Fruit fly (Drosophila melanogaster) whole organism, embryonic: ENCODE data around the gene CG15930.

ENCODE experiments used
- B-H1 ChIP-seq: fragments of 200-800 bp; sonication (Bioruptor generic); IDR thresholded peaks from 3 replicates; pipeline ENCODE4 v1.3.6; 2022; ENCODE audit warnings: missing biosample characterization, missing genetic modification characterization
- B-H2 ChIP-seq: fragments of 200-800 bp; sonication (Bioruptor generic); optimal IDR thresholded peaks from 2 replicates; lab custom pipeline; 2018; ENCODE audit warnings: missing biosample characterization, mild to moderate bottlenecking, missing genetic modification characterization
- Blimp-1 ChIP-seq: fragments of 200-800 bp; sonication (Bioruptor generic); optimal IDR thresholded peaks from 3 replicates; lab custom pipeline; 2018; ENCODE audit warnings: missing biosample characterization, missing genetic modification characterization, mild to moderate bottlenecking, moderate library complexity, missing genetic modification reagents
- Bteb2 ChIP-seq: fragments of 200-800 bp; sonication (Bioruptor generic); optimal IDR thresholded peaks from 2 replicates; lab custom pipeline; 2016; ENCODE audit warnings: missing biosample characterization, missing genetic modification characterization
- CG10209 ChIP-seq: fragments of 200-800 bp; sonication (Bioruptor generic); optimal IDR thresholded peaks from 3 replicates; lab custom pipeline; 2017; ENCODE audit warnings: missing biosample characterization, mild to moderate bottlenecking, missing genetic modification characterization, missing genetic modification reagents
- CG10267 ChIP-seq: fragments of 200-800 bp; sonication (Bioruptor generic); optimal IDR thresholded peaks from 2 replicates; lab custom pipeline; 2018; ENCODE audit warnings: missing biosample characterization, mild to moderate bottlenecking, missing genetic modification characterization, moderate library complexity
- CG10462 ChIP-seq: fragments of 200-800 bp; sonication (Bioruptor generic); optimal IDR thresholded peaks from 2 replicates; lab custom pipeline; 2016; ENCODE audit warnings: missing biosample characterization, missing genetic modification characterization
- CG10654 ChIP-seq: fragments of 200-800 bp; sonication (Bioruptor generic); optimal IDR thresholded peaks from 2 replicates; lab custom pipeline; 2016; ENCODE audit warnings: missing biosample characterization, missing genetic modification characterization
- CG10979 ChIP-seq: fragments of 200-800 bp; sonication (Bioruptor generic); optimal IDR thresholded peaks from 2 replicates; lab custom pipeline; 2018; ENCODE audit warnings: missing biosample characterization, mild to moderate bottlenecking, missing genetic modification characterization, moderate library complexity
- CG1233 ChIP-seq: fragments of 200-800 bp; sonication (Bioruptor generic); optimal IDR thresholded peaks from 4 replicates; lab custom pipeline; 2018; ENCODE audit warnings: missing biosample characterization, mild to moderate bottlenecking, missing genetic modification characterization
- CG14965 ChIP-seq: fragments of 200-800 bp; sonication (Bioruptor generic); optimal IDR thresholded peaks from 2 replicates; lab custom pipeline; 2016; ENCODE audit warnings: missing biosample characterization, missing genetic modification characterization, borderline replicate concordance
- CG1529 ChIP-seq: fragments of 200-800 bp; sonication (Bioruptor generic); optimal IDR thresholded peaks from 3 replicates; lab custom pipeline; 2018; ENCODE audit warnings: missing biosample characterization, missing genetic modification characterization
- CG42726 ChIP-seq: fragments of 200-800 bp; sonication (Bioruptor generic); IDR thresholded peaks from 2 replicates; pipeline ENCODE4 v1.3.6; 2022; ENCODE audit warnings: missing biosample characterization, missing genetic modification characterization; ENCODE audit not compliant: partially characterized antibody
- CG5180 ChIP-seq: fragments of 200-800 bp; sonication (Bioruptor generic); optimal IDR thresholded peaks from 3 replicates; lab custom pipeline; 2017; ENCODE audit warnings: missing biosample characterization, missing genetic modification characterization, mild to moderate bottlenecking, moderate library complexity, missing genetic modification reagents
- CG6254 ChIP-seq: fragments of 200-800 bp; sonication (Bioruptor generic); optimal IDR thresholded peaks from 3 replicates; lab custom pipeline; 2017; ENCODE audit warnings: mild to moderate bottlenecking, missing biosample characterization, missing genetic modification reagents, missing genetic modification characterization
- CG7372 ChIP-seq: fragments of 200-800 bp; sonication (Bioruptor generic); IDR thresholded peaks from 2 replicates; pipeline ENCODE4 v1.3.6; 2022; ENCODE audit warnings: missing biosample characterization, missing genetic modification characterization
- CG7839 ChIP-seq: fragments of 200-800 bp; sonication (Bioruptor generic); optimal IDR thresholded peaks from 3 replicates; lab custom pipeline; 2018; ENCODE audit warnings: missing biosample characterization, mild to moderate bottlenecking, missing genetic modification characterization, moderate library complexity
- CTCF ChIP-seq: fragments of 200-800 bp; sonication (Bioruptor generic); optimal IDR thresholded peaks from 2 replicates; lab custom pipeline; 2017; ENCODE audit warnings: missing biosample characterization, mild to moderate bottlenecking, missing genetic modification characterization, moderate library complexity
- CrebB ChIP-seq: fragments of 200-800 bp; sonication (Bioruptor generic); optimal IDR thresholded peaks from 3 replicates; lab custom pipeline; 2018; ENCODE audit warnings: missing biosample characterization, mild to moderate bottlenecking, missing genetic modification characterization
- Deaf1 ChIP-seq: fragments of 200-800 bp; optimal IDR thresholded peaks from 3 replicates; lab custom pipeline; 2019; ENCODE audit warnings: missing biosample characterization, mild to moderate bottlenecking, missing genetic modification characterization, moderate library complexity
- Ets65A ChIP-seq: fragments of 200-800 bp; sonication (Bioruptor generic); peaks from one replicate; lab custom pipeline; 2016; ENCODE audit warnings: missing biosample characterization, missing genetic modification characterization
- Fer1 ChIP-seq: fragments of 200-800 bp; sonication (Bioruptor generic); optimal IDR thresholded peaks from 2 replicates; lab custom pipeline; 2017; ENCODE audit warnings: missing biosample characterization, mild to moderate bottlenecking, missing genetic modification characterization
- Hr3 ChIP-seq: fragments of 200-800 bp; sonication (Bioruptor generic); optimal IDR thresholded peaks from 3 replicates; lab custom pipeline; 2016; ENCODE audit warnings: missing biosample characterization, missing genetic modification characterization
- Hr39 ChIP-seq: fragments of >200 bp; optimal IDR thresholded peaks from 2 replicates; lab custom pipeline; 2017
- Meics ChIP-seq: fragments of 200-800 bp; sonication (Bioruptor generic); optimal IDR thresholded peaks from 2 replicates; lab custom pipeline; 2017; ENCODE audit warnings: missing biosample characterization, mild to moderate bottlenecking, missing genetic modification characterization
- NK7.1 ChIP-seq: fragments of 200-800 bp; sonication (Bioruptor generic); optimal IDR thresholded peaks from 3 replicates; lab custom pipeline; 2016; ENCODE audit warnings: missing biosample characterization, missing genetic modification characterization
- Neu2 ChIP-seq: fragments of 200-800 bp; sonication (Bioruptor generic); optimal IDR thresholded peaks from 3 replicates; lab custom pipeline; 2016; ENCODE audit warnings: missing biosample characterization, missing genetic modification characterization, borderline replicate concordance
- Spps ChIP-seq: fragments of 200-800 bp; sonication (Bioruptor generic); optimal IDR thresholded peaks from 2 replicates; lab custom pipeline; 2018; ENCODE audit warnings: missing biosample characterization, mild to moderate bottlenecking, missing genetic modification characterization
- Sry-δ ChIP-seq: fragments of 200-800 bp; sonication (Bioruptor generic); optimal IDR thresholded peaks from 2 replicates; lab custom pipeline; 2016; ENCODE audit warnings: missing biosample characterization, missing genetic modification characterization
- Taf1 ChIP-seq: fragments of 200-800 bp; sonication (Bioruptor generic); IDR thresholded peaks from 2 replicates; pipeline ENCODE4 v1.3.6; 2022; ENCODE audit warnings: missing biosample characterization, missing genetic modification characterization
- YL-1 ChIP-seq: fragments of 200-800 bp; sonication (Bioruptor generic); optimal IDR thresholded peaks from 3 replicates; lab custom pipeline; 2017; ENCODE audit warnings: missing biosample characterization, mild to moderate bottlenecking, missing genetic modification characterization
- dm ChIP-seq: fragments of 200-800 bp; sonication (Bioruptor generic); optimal IDR thresholded peaks from 3 replicates; lab custom pipeline; 2016; ENCODE audit warnings: missing biosample characterization, missing genetic modification characterization
- fd64A ChIP-seq: fragments of 200-800 bp; sonication (Bioruptor generic); optimal IDR thresholded peaks from 3 replicates; lab custom pipeline; 2018; ENCODE audit warnings: missing biosample characterization, mild to moderate bottlenecking, missing genetic modification characterization
- gcm2 ChIP-seq: fragments of 200-800 bp; sonication (Bioruptor generic); optimal IDR thresholded peaks from 2 replicates; lab custom pipeline; 2016; ENCODE audit warnings: missing biosample characterization, missing genetic modification characterization
- grau ChIP-seq: fragments of 200-800 bp; optimal IDR thresholded peaks from 3 replicates; lab custom pipeline; 2019; ENCODE audit warnings: missing biosample characterization, mild to moderate bottlenecking, missing genetic modification characterization, moderate library complexity
- h ChIP-seq: fragments of >200 bp; optimal IDR thresholded peaks from 2 replicates; lab custom pipeline; 2017
- ham ChIP-seq: fragments of 200-800 bp; sonication (Bioruptor generic); IDR thresholded peaks from 2 replicates; pipeline ENCODE4 v1.3.6; 2022; ENCODE audit warnings: missing biosample characterization, missing genetic modification characterization
- ind ChIP-seq: fragments of 200-800 bp; sonication (Bioruptor generic); optimal IDR thresholded peaks from 3 replicates; lab custom pipeline; 2016; ENCODE audit warnings: missing biosample characterization, missing genetic modification characterization
- lilli ChIP-seq: fragments of 200-800 bp; sonication (Bioruptor generic); optimal IDR thresholded peaks from 3 replicates; lab custom pipeline; 2016; ENCODE audit warnings: missing biosample characterization, missing genetic modification characterization
- lmd ChIP-seq: fragments of 200-800 bp; sonication (Bioruptor generic); IDR thresholded peaks from 2 replicates; pipeline ENCODE4 v1.3.6; 2022; ENCODE audit warnings: missing biosample characterization, missing genetic modification characterization
- luna ChIP-seq: fragments of 200-800 bp; sonication (Bioruptor generic); optimal IDR thresholded peaks from 2 replicates; lab custom pipeline; 2016; ENCODE audit warnings: missing biosample characterization, missing genetic modification characterization
- nau ChIP-seq: fragments of 200-800 bp; sonication (Bioruptor generic); optimal IDR thresholded peaks from 3 replicates; lab custom pipeline; 2017; ENCODE audit warnings: missing biosample characterization, mild to moderate bottlenecking, missing genetic modification characterization, missing genetic modification reagents
- nerfin-2 ChIP-seq: fragments of 200-800 bp; sonication (Bioruptor generic); IDR thresholded peaks from 2 replicates; pipeline ENCODE4 v1.3.6; 2022; ENCODE audit warnings: missing biosample characterization, missing genetic modification characterization; ENCODE audit not compliant: partially characterized antibody
- odd ChIP-seq: fragments of 200-800 bp; sonication (Bioruptor generic); optimal IDR thresholded peaks from 2 replicates; lab custom pipeline; 2017; ENCODE audit warnings: missing biosample characterization, mild to moderate bottlenecking, missing genetic modification characterization
- psq ChIP-seq: fragments of 200-800 bp; sonication (Bioruptor generic); optimal IDR thresholded peaks from 2 replicates; lab custom pipeline; 2017; ENCODE audit warnings: missing biosample characterization, missing genetic modification characterization
- run ChIP-seq: fragments of 200-800 bp; sonication (Bioruptor generic); optimal IDR thresholded peaks from 3 replicates; lab custom pipeline; 2018; ENCODE audit warnings: missing biosample characterization, mild to moderate bottlenecking, missing genetic modification characterization
- sc ChIP-seq, 3 experiments: fragments of >200 bp in 2 of 3; fragments of 200-800 bp in 1 of 3; sonication (Bioruptor generic) in 1 of 3; optimal IDR thresholded peaks; 2 replicates in 2 of 3; 3 replicates in 1 of 3; lab custom pipeline; 2017; ENCODE audit warnings: mild to moderate bottlenecking in 1 of 3, missing biosample characterization in 1 of 3, missing genetic modification characterization in 1 of 3, missing genetic modification reagents in 1 of 3
- slbo ChIP-seq: fragments of 200-800 bp; sonication (Bioruptor generic); IDR thresholded peaks from 2 replicates; pipeline ENCODE4 v1.3.6; 2022; ENCODE audit warnings: missing biosample characterization, missing genetic modification characterization
- slou ChIP-seq: fragments of 200-800 bp; sonication (Bioruptor generic); optimal IDR thresholded peaks from 3 replicates; lab custom pipeline; 2016; ENCODE audit warnings: missing biosample characterization, missing genetic modification characterization
- sr ChIP-seq: fragments of 200-800 bp; sonication (Bioruptor generic); IDR thresholded peaks from 3 replicates; pipeline ENCODE4 v1.3.6; 2022; ENCODE audit warnings: missing biosample characterization, missing genetic modification characterization
- trh ChIP-seq: fragments of 200-800 bp; sonication (Bioruptor generic); optimal IDR thresholded peaks from 2 replicates; lab custom pipeline; 2016; ENCODE audit warnings: missing biosample characterization, missing genetic modification characterization
- usp ChIP-seq: fragments of >200 bp; optimal IDR thresholded peaks from 2 replicates; lab custom pipeline; 2017; ENCODE audit warnings: missing biosample characterization, missing genetic modification characterization
- zfh1 ChIP-seq: fragments of 200-800 bp; sonication (Bioruptor generic); IDR thresholded peaks from 3 replicates; pipeline ENCODE4 v1.3.6; 2022; ENCODE audit warnings: missing biosample characterization, missing genetic modification characterization

CG15930 gene

DNA sequence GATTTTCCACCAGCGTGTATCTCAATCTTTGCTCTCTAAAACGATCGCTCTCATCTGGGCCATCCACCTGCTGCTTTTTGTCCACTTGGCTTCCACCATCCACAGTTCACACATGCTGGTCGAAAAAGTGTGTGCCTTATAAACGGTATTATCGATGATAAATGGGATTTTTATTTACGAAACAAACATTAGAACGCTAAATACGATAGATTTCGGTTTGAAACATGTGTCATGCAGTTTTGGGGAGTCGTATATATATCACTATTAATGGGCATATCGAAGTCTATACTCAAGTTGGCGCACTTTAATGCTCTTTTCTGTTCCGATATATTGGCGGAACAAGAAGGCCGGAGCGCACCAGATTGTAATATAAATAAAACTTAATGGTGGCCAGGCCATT is 39.9 kb upstream of the CG15930 start (continued):
- TF ChIP-seq CG10267, result no peak
- peak; percentile 67 for TF ChIP-seq nau
- TF ChIP-seq Blimp-1, result no peak
- TF ChIP-seq CG7372 (GFP tag; lab: Robert Waterston, UW), result no peak
- no peak for TF ChIP-seq Taf1
- TF ChIP-seq h (lab: Kevin White, UChicago), result no peak
- TF ChIP-seq ham, result no peak
- no peak for TF ChIP-seq ind (GFP tag; lab: Kevin White, UChicago)
- TF ChIP-seq fd64A, result no peak
- no peak for TF ChIP-seq CG6254
- no peak for TF ChIP-seq Meics (GFP tag; lab: Kevin White, UChicago)
- no peak for TF ChIP-seq CG42726 (GFP tag; lab: Robert Waterston, UW)
- TF ChIP-seq NK7.1 (GFP tag; lab: Kevin White, UChicago), result no peak
- TF ChIP-seq psq (GFP tag; lab: Kevin White, UChicago), result no peak
- TF ChIP-seq Neu2 (GFP tag; lab: Kevin White, UChicago), result no peak
- TF ChIP-seq run (tag; lab: Kevin White, UChicago), result no peak
- TF ChIP-seq sr (GFP tag; lab: Robert Waterston, UW), result no peak
- TF ChIP-seq gcm2 (GFP tag; lab: Kevin White, UChicago), result no peak
- no peak for TF ChIP-seq CG10979 (tag; lab: Kevin White, UChicago)
- no peak for TF ChIP-seq usp (GFP tag; lab: Kevin White, UChicago)
- TF ChIP-seq sc (optimal IDR thresholded peaks at IDR 0.05; lab: Kevin White, UChicago), result no peak
- TF ChIP-seq sc (GFP tag; optimal IDR thresholded peaks at IDR 0.05; lab: Kevin White, UChicago), result no peak
- no peak for TF ChIP-seq nerfin-2 (GFP tag; lab: Robert Waterston, UW)
- TF ChIP-seq slbo (GFP tag; lab: Robert Waterston, UW), result peak; percentile 52; the same call in 1 of the 2 replicates
- no peak for TF ChIP-seq B-H1
- no peak for TF ChIP-seq dm (GFP tag; lab: Kevin White, UChicago)
- no peak for TF ChIP-seq CG10209 (GFP tag; lab: Kevin White, UChicago)
- no peak for TF ChIP-seq CG10462 (GFP tag; lab: Kevin White, UChicago)
- TF ChIP-seq Fer1 (GFP tag; lab: Kevin White, UChicago), result no peak
- TF ChIP-seq CG14965 (GFP tag; lab: Kevin White, UChicago), result no peak
- TF ChIP-seq grau (tag; lab: Kevin White, UChicago), result peak; percentile 18
- TF ChIP-seq CG7839 (tag; lab: Kevin White, UChicago), result peak; percentile 30
- no peak for TF ChIP-seq Spps (tag; lab: Kevin White, UChicago)
- TF ChIP-seq odd (GFP tag; lab: Kevin White, UChicago), result no peak
- no peak for TF ChIP-seq Deaf1 (tag; lab: Kevin White, UChicago)
- no peak for TF ChIP-seq CG1529 (GFP tag; lab: Kevin White, UChicago)
- no peak for TF ChIP-seq YL-1 (GFP tag; lab: Kevin White, UChicago)
- 0 out of 2 replicates have a peak, but pooled peaks have one; percentile 19 for TF ChIP-seq lmd (GFP tag; lab: Robert Waterston, UW)
- no peak for TF ChIP-seq Bteb2 (GFP tag; lab: Kevin White, UChicago)
- TF ChIP-seq CG1233 (GFP tag; lab: Kevin White, UChicago), result no peak
- TF ChIP-seq CTCF (GFP tag; lab: Kevin White, UChicago), result no peak
- TF ChIP-seq Sry-δ (GFP tag; lab: Kevin White, UChicago), result no peak
- no peak for TF ChIP-seq trh (GFP tag; lab: Kevin White, UChicago)
- no peak for TF ChIP-seq CG5180 (GFP tag; lab: Kevin White, UChicago)
- TF ChIP-seq lilli, result no peak
- no peak for TF ChIP-seq Hr39 (lab: Kevin White, UChicago)
- TF ChIP-seq Ets65A, result peak; percentile 2
- no peak for TF ChIP-seq zfh1 (GFP tag; lab: Robert Waterston, UW)
- no peak for TF ChIP-seq B-H2 (GFP tag; lab: Kevin White, UChicago)
- TF ChIP-seq CG10654 (GFP tag; lab: Kevin White, UChicago), result no peak
- no peak for TF ChIP-seq slou (GFP tag; lab: Kevin White, UChicago)
- TF ChIP-seq CrebB (tag; lab: Kevin White, UChicago), result no peak
- no peak for TF ChIP-seq luna (GFP tag; lab: Kevin White, UChicago)
- no peak for TF ChIP-seq Hr3 (GFP tag; lab: Kevin White, UChicago)
